Fruit fly (Drosophila melanogaster): ENCODE data around the gene Spase22-23.
A peak's percentile ranks its signal among the peaks of the same experiment; 100 is the strongest.

The Spase22-23 gene

dm6 chr3R:24266786-24267579 is 37.1 kb upstream of the Spase22-23 start (continued):
- TF ChIP-seq CG2875 (GFP tag; optimal IDR thresholded peaks at IDR 0.05) (no peak), Drgx (GFP tag; IDR thresholded peaks at IDR 0.05) (peak; percentile 75), MESR4 (GFP tag; optimal IDR thresholded peaks at IDR 0.05) (no peak), sima (GFP tag; optimal IDR thresholded peaks at IDR 0.05) (no peak), nom (GFP tag; optimal IDR thresholded peaks at IDR 0.05) (peak; percentile 86), yki (optimal IDR thresholded peaks at IDR 0.05) (no peak), CG2199 (GFP tag; IDR thresholded peaks at IDR 0.05) (no peak), CG12236 (GFP tag; optimal IDR thresholded peaks at IDR 0.05) (no peak), CG18011 (GFP tag; optimal IDR thresholded peaks at IDR 0.05) (no peak), sqz (GFP tag; optimal IDR thresholded peaks at IDR 0.05) (no peak), CG14860 (GFP tag; IDR thresholded peaks at IDR 0.05; ENCODE audit: partially characterized antibody) (no peak), tio (GFP tag; optimal IDR thresholded peaks at IDR 0.05) (no peak)

dm6 chr3R:24264414-24265363 is 34.9 kb upstream of the Spase22-23 start:
- TF ChIP-seq Scr (GFP tag; IDR thresholded peaks at IDR 0.05; ENCODE audit: partially characterized antibody) (peak; percentile 48; the same call in 1 of the 2 replicates), Sox100B (GFP tag; optimal IDR thresholded peaks at IDR 0.05) (peak; percentile 4), Bdp1 (GFP tag; optimal IDR thresholded peaks at IDR 0.05) (peak; percentile 97), lab (GFP tag; optimal IDR thresholded peaks at IDR 0.05) (peak; percentile 32), sna (GFP tag; IDR thresholded peaks at IDR 0.05; ENCODE audit: partially characterized antibody) (0 out of 2 replicates have a peak, but pooled peaks have one; percentile 30), CG13296 (GFP tag; optimal IDR thresholded peaks at IDR 0.05) (peak; percentile 33), HmgZ (tag; optimal IDR thresholded peaks at IDR 0.05) (peak; percentile 22), CG13287 (GFP tag; IDR thresholded peaks at IDR 0.05; ENCODE audit: partially characterized antibody) (peak; percentile 6; the same call in 1 of the 2 replicates), so (GFP tag; IDR thresholded peaks at IDR 0.05) (no peak), CG8290 (GFP tag; optimal IDR thresholded peaks at IDR 0.05) (no peak), CG8290 (tag; optimal IDR thresholded peaks at IDR 0.05) (peak in 1 of 2 experiments; percentile 9), bbx (GFP tag; IDR thresholded peaks at IDR 0.05; ENCODE audit: partially characterized antibody) (peak; percentile 18; the same call in 1 of the 2 replicates), CG2678 (tag; optimal IDR thresholded peaks at IDR 0.05) (peak; percentile 14), CG16813 (GFP tag; IDR thresholded peaks at IDR 0.05; ENCODE audit: partially characterized antibody) (peak; percentile 43; the same call in 2 of the 3 replicates), amos (GFP tag; IDR thresholded peaks at IDR 0.05; ENCODE audit: partially characterized antibody) (0 out of 2 replicates have a peak, but pooled peaks have one; percentile 28), CG6791 (GFP tag; IDR thresholded peaks at IDR 0.05; ENCODE audit: partially characterized antibody) (0 out of 3 replicates have a peak, but pooled peaks have one; percentile 6), grau (tag; optimal IDR thresholded peaks at IDR 0.05) (no peak), chinmo (GFP tag; IDR thresholded peaks at IDR 0.05; ENCODE audit: partially characterized antibody) (0 out of 4 replicates have a peak, but pooled peaks have one; percentile 16), eve (GFP tag; optimal IDR thresholded peaks at IDR 0.05) (peak in 1 of 2 experiments; percentile 16), sens (GFP tag) (peak; percentile 66), Hey (tag; optimal IDR thresholded peaks at IDR 0.05) (no peak), grn (GFP tag; optimal IDR thresholded peaks at IDR 0.05) (peak; percentile 34), zen2 (GFP tag; IDR thresholded peaks at IDR 0.05; ENCODE audit: partially characterized antibody) (no peak), bab2 (GFP tag; optimal IDR thresholded peaks at IDR 0.05) (no peak), HLHmδ (GFP tag; optimal IDR thresholded peaks at IDR 0.05) (no peak), CG42726 (GFP tag; IDR thresholded peaks at IDR 0.05; ENCODE audit: partially characterized antibody) (peak; percentile 68; the same call in 1 of the 2 replicates), CG32772 (GFP tag; IDR thresholded peaks at IDR 0.05) (no peak), wor (GFP tag; IDR thresholded peaks at IDR 0.05) (no peak), Med (GFP tag) (peak; percentile 51), nmo (GFP tag; optimal IDR thresholded peaks at IDR 0.05) (no peak), CG5180 (GFP tag; optimal IDR thresholded peaks at IDR 0.05) (peak; percentile 45), vvl (GFP tag; IDR thresholded peaks at IDR 0.05) (0 out of 2 replicates have a peak, but pooled peaks have one; percentile 1)
